Worm (Caenorhabditis elegans) whole organism, L2 larva: ENCODE measurements around the gene mcm-10.

ENCODE experiments used
- Y55F3AM.14 ChIP-seq: fragments of 200-800 bp; sonication (Bioruptor generic); optimal IDR thresholded peaks from 2 replicates; lab custom pipeline; 2018; ENCODE audit warnings: mild to moderate bottlenecking, missing genetic modification characterization, missing compliant biosample characterization
- alr-1 ChIP-seq: fragments of 150-350 bp; optimal IDR thresholded peaks from 2 replicates; lab custom pipeline; 2014; ENCODE audit warnings: missing biosample characterization, missing genetic modification characterization
- ama-1 ChIP-seq: fragments of 150-350 bp; optimal IDR thresholded peaks from 2 replicates; lab custom pipeline; 2018; ENCODE audit warnings: inconsistent platforms
- blmp-1 ChIP-seq: sonication (generic microtip); optimal IDR thresholded peaks from 2 replicates; lab custom pipeline; 2017; ENCODE audit warnings: missing genetic modification characterization, mild to moderate bottlenecking, missing compliant biosample characterization, antibody characterized with exemption, moderate library complexity; ENCODE audit not compliant: insufficient read depth
- dmd-4 ChIP-seq: sonication (generic microtip); optimal IDR thresholded peaks from 2 replicates; lab custom pipeline; 2017; ENCODE audit warnings: missing biosample characterization, missing genetic modification characterization
- nhr-12 ChIP-seq: fragments of 150-350 bp; optimal IDR thresholded peaks from 2 replicates; lab custom pipeline; 2014; ENCODE audit warnings: missing biosample characterization, missing genetic modification characterization
- nhr-129 ChIP-seq: fragments of 150-350 bp; optimal IDR thresholded peaks from 2 replicates; lab custom pipeline; 2014; ENCODE audit warnings: missing biosample characterization, missing genetic modification characterization
- nhr-237 ChIP-seq: fragments of 150-350 bp; optimal IDR thresholded peaks from 2 replicates; lab custom pipeline; 2014; ENCODE audit warnings: missing biosample characterization, missing genetic modification characterization
- skn-1 ChIP-seq: sonication (generic microtip); optimal IDR thresholded peaks from 2 replicates; lab custom pipeline; 2017; ENCODE audit warnings: missing biosample characterization, missing genetic modification characterization
- snpc-4 ChIP-seq: fragments of 150-350 bp; optimal IDR thresholded peaks from 2 replicates; lab custom pipeline; 2014; ENCODE audit warnings: missing biosample characterization, missing genetic modification characterization
- unc-62 ChIP-seq: fragments of 150-350 bp; optimal IDR thresholded peaks from 2 replicates; lab custom pipeline; 2014; ENCODE audit warnings: missing biosample characterization, missing genetic modification reagents, missing genetic modification characterization
- zag-1 ChIP-seq: fragments of 150-350 bp; optimal IDR thresholded peaks from 2 replicates; lab custom pipeline; 2014; ENCODE audit warnings: missing biosample characterization, missing genetic modification characterization
- ztf-11 ChIP-seq: sonication (generic microtip); optimal IDR thresholded peaks from 2 replicates; lab custom pipeline; 2017; ENCODE audit warnings: missing biosample characterization, missing genetic modification characterization
- ztf-4 ChIP-seq: fragments of 150-350 bp; optimal IDR thresholded peaks from 2 replicates; lab custom pipeline; 2014; ENCODE audit warnings: missing biosample characterization, missing genetic modification characterization

- no peak for TF ChIP-seq Y55F3AM.14 (GFP tag; lab: Kevin White, UChicago)
- no peak for TF ChIP-seq dmd-4
- TF ChIP-seq unc-62 (GFP tag; lab: Kevin White, UChicago), result no peak
- no peak for TF ChIP-seq nhr-237 (tag; lab: Kevin White, UChicago)
- TF ChIP-seq ztf-4 (tag; lab: Kevin White, UChicago), result no peak
- TF ChIP-seq blmp-1 (tag; lab: Kevin White, UChicago), result no peak
- no peak for TF ChIP-seq skn-1 (tag; lab: Kevin White, UChicago)
- no peak for TF ChIP-seq ama-1 (lab: Kevin White, UChicago)
- no peak for TF ChIP-seq nhr-12
- TF ChIP-seq alr-1 (tag; lab: Kevin White, UChicago), result no peak
- no peak for TF ChIP-seq snpc-4 (tag; lab: Kevin White, UChicago)
- TF ChIP-seq zag-1, result no peak
- TF ChIP-seq ztf-11, result no peak
- no peak for TF ChIP-seq nhr-129 (tag; lab: Kevin White, UChicago)
Measured at ce11 chrIII:11361394-11361793, 44.0 kb downstream of the mcm-10 start.
